Worm (Caenorhabditis elegans) whole organism, L4 larva: ENCODE data around the gene sru-44.

Experiments used
- F37D6.2 ChIP-seq: sonication (generic microtip); optimal IDR thresholded peaks from 2 replicates; lab custom pipeline; 2016; ENCODE audit warnings: mild to moderate bottlenecking, missing genetic modification characterization, missing compliant biosample characterization
- Y48G9A.11 ChIP-seq: fragments of 200-800 bp; sonication (Bioruptor generic); IDR thresholded peaks from 2 replicates; pipeline ENCODE4 v1.3.6; 2022; ENCODE audit warnings: missing genetic modification reagents, missing genetic modification characterization, missing compliant biosample characterization
- Y5F2A.4 ChIP-seq: fragments of 200-800 bp; sonication (Bioruptor generic); optimal IDR thresholded peaks from 2 replicates; lab custom pipeline; 2018; ENCODE audit warnings: mild to moderate bottlenecking, missing genetic modification characterization, missing compliant biosample characterization
- ZK337.2 ChIP-seq: fragments of 200-800 bp; sonication (Bioruptor generic); IDR thresholded peaks from 2 replicates; pipeline ENCODE4 v1.3.6; 2022; ENCODE audit warnings: missing genetic modification reagents, missing genetic modification characterization, missing compliant biosample characterization
- aha-1 ChIP-seq: fragments of 150-350 bp; peaks from one replicate; lab custom pipeline; 2014; ENCODE audit warnings: missing biosample characterization, missing genetic modification characterization
- arid-1 ChIP-seq: fragments of 200-800 bp; sonication (Bioruptor generic); conservative IDR thresholded peaks from 2 replicates; pipeline ENCODE4 v1.3.6; 2022; ENCODE audit warnings: missing genetic modification reagents, missing genetic modification characterization, missing compliant biosample characterization
- attf-4 ChIP-seq: sonication (generic microtip); optimal IDR thresholded peaks from 3 replicates; lab custom pipeline; 2017; ENCODE audit warnings: missing biosample characterization, missing genetic modification characterization
- ceh-28 ChIP-seq: fragments of 150-350 bp; optimal IDR thresholded peaks from 2 replicates; lab custom pipeline; 2014; ENCODE audit warnings: missing biosample characterization, missing genetic modification reagents, missing genetic modification characterization
- ces-1 ChIP-seq: fragments of 150-350 bp; sonication (generic microtip); optimal IDR thresholded peaks from 4 replicates; lab custom pipeline; 2014; ENCODE audit warnings: missing biosample characterization, missing genetic modification reagents, missing genetic modification characterization
- daf-12 ChIP-seq: fragments of 150-350 bp; optimal IDR thresholded peaks from 2 replicates; lab custom pipeline; 2014; ENCODE audit warnings: missing biosample characterization, missing genetic modification reagents, missing genetic modification characterization
- dpl-1 ChIP-seq: fragments of 150-350 bp; optimal IDR thresholded peaks from 2 replicates; lab custom pipeline; 2014; ENCODE audit warnings: missing biosample characterization, missing genetic modification reagents, missing genetic modification characterization
- dve-1 ChIP-seq: sonication (generic microtip); optimal IDR thresholded peaks from 2 replicates; lab custom pipeline; 2017; ENCODE audit warnings: antibody characterized with exemption, mild to moderate bottlenecking, missing genetic modification characterization, missing compliant biosample characterization; ENCODE audit not compliant: insufficient read depth
- egl-27 ChIP-seq: sonication (generic microtip); optimal IDR thresholded peaks from 3 replicates; lab custom pipeline; 2017; ENCODE audit warnings: missing biosample characterization, missing genetic modification reagents, missing genetic modification characterization
- egl-43 ChIP-seq: fragments of 200-800 bp; sonication (Bioruptor generic); IDR thresholded peaks from 2 replicates; pipeline ENCODE4 v1.3.6; 2022; ENCODE audit warnings: missing genetic modification reagents, missing genetic modification characterization, missing compliant biosample characterization
- fkh-10 ChIP-seq: fragments of 150-350 bp; optimal IDR thresholded peaks from 2 replicates; lab custom pipeline; 2014; ENCODE audit warnings: missing biosample characterization, missing genetic modification reagents, missing genetic modification characterization
- hmg-1.1 ChIP-seq: fragments of 200-800 bp; sonication (Bioruptor generic); IDR thresholded peaks from 2 replicates; pipeline ENCODE4 v1.3.6; 2022; ENCODE audit warnings: missing genetic modification reagents, missing genetic modification characterization, missing compliant biosample characterization
- jun-1 ChIP-seq: fragments of 150-350 bp; optimal IDR thresholded peaks from 2 replicates; lab custom pipeline; 2014; ENCODE audit warnings: missing biosample characterization, missing genetic modification reagents, missing genetic modification characterization
- lin-1 ChIP-seq: fragments of 200-800 bp; sonication (Bioruptor generic); IDR thresholded peaks from 2 replicates; pipeline ENCODE4 v1.3.6; 2022; ENCODE audit warnings: missing genetic modification reagents, missing genetic modification characterization, missing compliant biosample characterization
- lin-13 ChIP-seq: fragments of 150-350 bp; optimal IDR thresholded peaks from 2 replicates; lab custom pipeline; 2014; ENCODE audit warnings: missing biosample characterization, missing genetic modification reagents, missing genetic modification characterization
- lin-29 ChIP-seq: fragments of 200-800 bp; sonication (Bioruptor generic); IDR thresholded peaks from 2 replicates; pipeline ENCODE4 v1.3.6; 2022; ENCODE audit warnings: missing genetic modification reagents, missing genetic modification characterization, missing compliant biosample characterization
- lin-39 ChIP-seq: fragments of 150-350 bp; optimal IDR thresholded peaks from 2 replicates; lab custom pipeline; 2014; ENCODE audit warnings: missing biosample characterization, missing genetic modification reagents, missing genetic modification characterization
- mep-1 ChIP-seq: fragments of 150-350 bp; sonication (generic microtip); optimal IDR thresholded peaks from 3 replicates; lab custom pipeline; 2014; ENCODE audit warnings: missing biosample characterization, missing genetic modification characterization
- mxl-2 ChIP-seq: fragments of 200-800 bp; sonication (Bioruptor generic); conservative IDR thresholded peaks from 2 replicates; pipeline ENCODE4 v1.3.6; 2022; ENCODE audit warnings: missing genetic modification reagents, missing genetic modification characterization, missing compliant biosample characterization
- nhr-11 ChIP-seq: fragments of 150-350 bp; optimal IDR thresholded peaks from 2 replicates; lab custom pipeline; 2014; ENCODE audit warnings: missing biosample characterization, missing genetic modification characterization
- nhr-111 ChIP-seq: fragments of 200-800 bp; sonication (Bioruptor generic); optimal IDR thresholded peaks from 2 replicates; lab custom pipeline; 2018; ENCODE audit warnings: mild to moderate bottlenecking, missing genetic modification characterization, missing compliant biosample characterization
- nhr-25 ChIP-seq: sonication (generic microtip); optimal IDR thresholded peaks from 2 replicates; lab custom pipeline; 2017; ENCODE audit warnings: missing genetic modification characterization, mild to moderate bottlenecking, missing compliant biosample characterization, antibody characterized with exemption, moderate library complexity, borderline replicate concordance; ENCODE audit not compliant: insufficient read depth
- nhr-42 ChIP-seq: fragments of 200-800 bp; sonication (Bioruptor generic); IDR thresholded peaks from 2 replicates; pipeline ENCODE4 v1.3.6; 2022; ENCODE audit warnings: missing genetic modification characterization, missing compliant biosample characterization
- nhr-6 ChIP-seq: fragments of 150-350 bp; optimal IDR thresholded peaks from 2 replicates; lab custom pipeline; 2014; ENCODE audit warnings: missing biosample characterization, missing genetic modification characterization
- nhr-77 ChIP-seq: fragments of 150-350 bp; optimal IDR thresholded peaks from 2 replicates; lab custom pipeline; 2014; ENCODE audit warnings: missing biosample characterization, missing genetic modification characterization
- saeg-2 ChIP-seq: fragments of 200-800 bp; sonication (Bioruptor generic); IDR thresholded peaks from 2 replicates; pipeline ENCODE4 v1.3.6; 2022; ENCODE audit warnings: missing genetic modification reagents, missing genetic modification characterization, missing compliant biosample characterization
- sdz-12 ChIP-seq: fragments of 200-800 bp; sonication (Bioruptor generic); optimal IDR thresholded peaks from 2 replicates; lab custom pipeline; 2018; ENCODE audit warnings: mild to moderate bottlenecking, missing genetic modification characterization, missing compliant biosample characterization
- skn-1 ChIP-seq: fragments of 150-350 bp; optimal IDR thresholded peaks from 2 replicates; lab custom pipeline; 2014; ENCODE audit warnings: missing biosample characterization, missing genetic modification characterization
- snpc-4 ChIP-seq: fragments of 150-350 bp; optimal IDR thresholded peaks from 2 replicates; lab custom pipeline; 2014; ENCODE audit warnings: missing biosample characterization, missing genetic modification characterization
- spr-1 ChIP-seq: sonication (generic microtip); optimal IDR thresholded peaks from 2 replicates; lab custom pipeline; 2016; ENCODE audit warnings: mild to moderate bottlenecking, missing genetic modification characterization, missing compliant biosample characterization
- tag-97 ChIP-seq: fragments of 200-800 bp; sonication (Bioruptor generic); IDR thresholded peaks from 2 replicates; pipeline ENCODE4 v1.3.6; 2022; ENCODE audit warnings: missing genetic modification characterization, missing compliant biosample characterization
- unc-62 ChIP-seq, 3 experiments: fragments of 150-350 bp in 1 of 3; sonication (generic microtip); optimal IDR thresholded peaks in 2 of 3; peaks in 1 of 3; 1 replicate in 1 of 3; 2 replicates in 2 of 3; lab custom pipeline; 2014 to 2017; ENCODE audit warnings: missing biosample characterization in 3 of 3, missing genetic modification characterization in 3 of 3, missing genetic modification reagents in 3 of 3, missing genotype in 1 of 3
- zag-1 ChIP-seq: fragments of 150-350 bp; optimal IDR thresholded peaks from 2 replicates; lab custom pipeline; 2014; ENCODE audit warnings: missing biosample characterization, missing genetic modification characterization
- zip-2 ChIP-seq: fragments of 150-350 bp; optimal IDR thresholded peaks from 2 replicates; lab custom pipeline; 2014; ENCODE audit warnings: missing biosample characterization, missing genetic modification characterization
- ztf-11 ChIP-seq: fragments of 150-350 bp; optimal IDR thresholded peaks from 2 replicates; lab custom pipeline; 2014; ENCODE audit warnings: missing biosample characterization, missing genetic modification characterization

sru-44 gene

DNA sequence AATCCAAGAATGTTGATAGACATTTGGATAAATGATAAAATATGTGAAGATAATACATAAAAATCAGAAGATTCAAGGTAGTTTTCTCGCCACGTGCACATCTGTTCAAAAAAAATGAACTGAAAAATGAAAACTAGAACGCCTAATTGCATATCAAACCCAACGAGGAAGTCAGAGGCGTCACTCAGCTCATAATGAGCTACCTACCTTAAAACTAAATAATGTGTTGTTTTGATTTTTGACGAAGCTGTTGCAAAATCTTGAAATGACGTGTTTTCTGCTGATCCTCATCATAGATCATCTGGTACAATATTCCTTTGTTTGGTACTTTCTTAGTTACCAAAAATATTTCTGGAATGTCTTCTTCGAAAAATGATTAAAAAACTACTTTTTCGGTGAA, 3.2 kb upstream of the sru-44 start, which contains the start of gene srh-138:
TSS of gene srh-138 (minus strand) at position 101 of the 400 bp plus-strand sequence.
- TF ChIP-seq nhr-111 (GFP tag; lab: Kevin White, UChicago) (no peak), ces-1 (GFP tag; lab: Kevin White, UChicago) (no peak), fkh-10 (no peak), ceh-28 (tag; lab: Kevin White, UChicago) (no peak)

DNA sequence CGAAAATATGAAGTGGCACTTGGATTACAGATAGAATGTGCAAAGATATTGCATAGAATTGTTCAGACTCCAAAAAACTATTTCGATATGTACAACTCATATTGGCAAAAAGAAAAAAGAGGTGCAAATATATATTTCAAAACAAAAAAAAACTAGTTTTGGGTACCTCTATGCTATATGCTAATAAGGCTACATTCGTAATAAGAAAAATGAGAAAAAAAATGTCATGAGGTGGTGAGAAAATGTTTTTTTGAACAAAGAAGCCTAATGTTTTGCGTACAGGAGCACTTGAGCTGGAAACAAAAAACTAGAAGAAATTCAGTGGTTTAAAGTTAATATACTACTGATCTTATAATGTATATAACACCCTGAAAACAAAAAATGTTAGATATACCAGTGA, 6.9 kb downstream of the sru-44 start, which contains the start of gene srh-142:
TSS of gene srh-142 (minus strand) at position 101 of the 400 bp plus-strand sequence.
- TF ChIP-seq jun-1: no peak
- no peak for TF ChIP-seq attf-4 (tag; lab: Kevin White, UChicago)
- TF ChIP-seq hmg-1.1 (GFP tag; lab: Robert Waterston, UW): no peak

ce11 chrV:16459377-16459776, 8.4 kb downstream of the sru-44 start:
- TF ChIP-seq lin-1 (no peak), aha-1 (peak; percentile 83), unc-62 (GFP tag; optimal IDR thresholded peaks at IDR 0.05 in 1 of 2; lab: Kevin White, UChicago) (peak in 1 of 2 experiments; percentile 91), unc-62 (tag; optimal IDR thresholded peaks at IDR 0.05; lab: Kevin White, UChicago) (no peak)

DNA sequence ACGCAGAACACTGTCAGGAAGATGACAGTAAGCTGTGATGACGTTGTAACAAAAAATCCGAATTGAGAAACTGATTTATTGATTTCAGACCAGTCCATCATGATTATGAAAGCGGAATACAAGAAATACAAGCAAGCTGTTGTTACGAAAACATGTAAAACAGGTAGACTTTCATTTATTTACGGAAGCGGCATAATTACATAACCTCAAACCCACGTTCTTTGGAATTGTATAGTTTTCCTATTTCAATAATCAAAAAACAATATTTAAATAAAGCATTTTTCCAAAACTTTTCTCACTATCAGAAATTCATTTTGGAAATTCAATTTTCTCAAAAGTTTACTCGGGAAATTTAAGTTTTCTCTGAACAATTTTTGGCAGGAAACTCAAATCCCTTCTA, 9.0 kb downstream of the sru-44 start, which contains the start of gene str-15:
TSS of gene str-15 (minus strand) at position 101 of the 400 bp plus-strand sequence.
- TF ChIP-seq nhr-77 (tag; lab: Kevin White, UChicago): no peak

DNA sequence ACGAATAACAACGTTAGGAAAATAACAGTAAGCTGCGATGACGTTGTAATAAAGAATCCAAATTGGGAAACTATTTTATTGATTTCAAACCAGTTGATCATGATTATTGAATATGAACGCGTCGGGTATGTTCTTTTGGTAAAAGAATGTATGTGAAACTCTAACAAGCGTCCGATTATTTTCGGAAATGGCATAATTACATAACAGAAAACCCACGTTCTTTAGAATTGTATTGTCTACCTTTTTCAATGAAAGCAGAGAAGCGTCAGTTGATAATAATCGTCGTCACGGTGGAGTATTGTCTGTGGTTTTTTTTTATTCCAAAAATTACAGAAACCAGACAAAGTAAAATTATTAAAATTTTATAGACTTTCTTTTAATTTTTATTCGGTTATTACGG, 12.7 kb downstream of the sru-44 start, which contains the start of gene str-14:
TSS of gene str-14 (minus strand) at position 101 of the 400 bp plus-strand sequence.
- TF ChIP-seq nhr-111 (GFP tag; lab: Kevin White, UChicago) (no peak), Y48G9A.11 (no peak), tag-97 (GFP tag; lab: Robert Waterston, UW) (no peak), mxl-2 (GFP tag; lab: Robert Waterston, UW) (no peak), nhr-6 (tag; lab: Kevin White, UChicago) (no peak), daf-12 (tag; lab: Kevin White, UChicago) (no peak), Y5F2A.4 (GFP tag; lab: Kevin White, UChicago) (no peak), lin-39 (tag; lab: Kevin White, UChicago) (no peak), ztf-11 (no peak), nhr-25 (tag; lab: Kevin White, UChicago) (no peak), dpl-1 (no peak), zag-1 (tag; lab: Kevin White, UChicago) (no peak), dve-1 (tag; lab: Kevin White, UChicago) (no peak), mep-1 (tag; lab: Kevin White, UChicago) (no peak), lin-29 (GFP tag; lab: Robert Waterston, UW) (no peak), zip-2 (no peak), F37D6.2 (tag; lab: Kevin White, UChicago) (no peak), skn-1 (no peak)

DNA sequence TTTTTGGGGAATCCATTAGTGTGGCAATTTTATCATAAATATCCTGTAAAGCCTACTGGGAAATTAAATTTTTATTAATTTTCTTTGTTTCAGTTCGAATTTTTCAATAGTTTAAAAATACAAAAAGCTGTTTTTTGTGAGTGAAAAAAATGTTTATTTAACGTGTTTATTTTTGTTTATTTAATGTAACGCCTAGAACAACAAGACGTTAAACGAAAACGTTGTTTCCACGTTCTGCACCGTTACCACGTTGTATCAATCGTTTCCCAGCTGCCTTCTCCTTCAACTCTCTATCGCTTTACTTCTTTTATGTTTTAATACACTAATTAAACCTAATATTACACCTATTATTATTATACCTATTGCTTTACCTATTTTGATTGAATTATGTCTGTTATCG, 20.0 kb downstream of the sru-44 start, which contains the start of gene T08G3.13:
TSS of gene T08G3.13 (plus strand) at position 301 of the 400 bp plus-strand sequence.
- TF ChIP-seq nhr-11 (tag; lab: Kevin White, UChicago) (no peak), lin-13 (GFP tag; lab: Kevin White, UChicago) (no peak), arid-1 (GFP tag; lab: Robert Waterston, UW) (no peak), Y48G9A.11 (no peak), snpc-4 (tag; lab: Kevin White, UChicago) (no peak), spr-1 (no peak), egl-27 (tag; lab: Kevin White, UChicago) (no peak), nhr-25 (tag; lab: Kevin White, UChicago) (no peak), egl-43 (GFP tag; lab: Robert Waterston, UW) (no peak), skn-1 (no peak), nhr-42 (GFP tag; lab: Robert Waterston, UW) (no peak), sdz-12 (GFP tag; lab: Kevin White, UChicago) (no peak), saeg-2 (GFP tag; lab: Robert Waterston, UW) (no peak), ZK337.2 (GFP tag; lab: Robert Waterston, UW) (no peak)
